Fruit fly (Drosophila melanogaster) whole organism, embryonic: Measurements from ENCODE around the gene CG5938.
A peak's percentile ranks its signal among the peaks of the same experiment; 100 is the strongest.

Experiments used
- CG10462 ChIP-seq: fragments of 200-800 bp; sonication (Bioruptor generic); optimal IDR thresholded peaks from 2 replicates; lab custom pipeline; 2016; ENCODE audit warnings: missing biosample characterization, missing genetic modification characterization
- CG11560 ChIP-seq: fragments of 200-800 bp; sonication (Bioruptor generic); IDR thresholded peaks from 3 replicates; pipeline ENCODE4 v1.3.6; 2022; ENCODE audit warnings: missing biosample characterization, missing genetic modification characterization
- CG12155 ChIP-seq: fragments of 200-800 bp; sonication (Bioruptor generic); optimal IDR thresholded peaks from 3 replicates; lab custom pipeline; 2016; ENCODE audit warnings: missing biosample characterization, missing genetic modification characterization
- CG13287 ChIP-seq: fragments of 200-800 bp; sonication (Bioruptor generic); IDR thresholded peaks from 2 replicates; pipeline ENCODE4 v1.3.6; 2022; ENCODE audit warnings: missing biosample characterization, missing genetic modification characterization; ENCODE audit not compliant: partially characterized antibody
- CG16815 ChIP-seq: fragments of 200-800 bp; sonication (Bioruptor generic); optimal IDR thresholded peaks from 3 replicates; lab custom pipeline; 2017; ENCODE audit warnings: missing biosample characterization, mild to moderate bottlenecking, missing genetic modification characterization
- CG17361 ChIP-seq: fragments of 200-800 bp; sonication (Bioruptor generic); IDR thresholded peaks from 3 replicates; pipeline ENCODE4 v1.3.6; 2022; ENCODE audit warnings: missing biosample characterization, missing genetic modification characterization
- CG17568 ChIP-seq: fragments of 200-800 bp; sonication (Bioruptor generic); optimal IDR thresholded peaks from 2 replicates; lab custom pipeline; 2018; ENCODE audit warnings: missing biosample characterization, mild to moderate bottlenecking, missing genetic modification characterization, moderate library complexity
- CG2202 ChIP-seq: fragments of 200-800 bp; sonication (Bioruptor generic); optimal IDR thresholded peaks from 2 replicates; lab custom pipeline; 2018; ENCODE audit warnings: missing biosample characterization, mild to moderate bottlenecking, missing genetic modification characterization
- CG42726 ChIP-seq: fragments of 200-800 bp; sonication (Bioruptor generic); IDR thresholded peaks from 2 replicates; pipeline ENCODE4 v1.3.6; 2022; ENCODE audit warnings: missing biosample characterization, missing genetic modification characterization; ENCODE audit not compliant: partially characterized antibody
- CG4282 ChIP-seq: fragments of 200-800 bp; sonication (Bioruptor generic); optimal IDR thresholded peaks from 2 replicates; lab custom pipeline; 2016; ENCODE audit warnings: missing biosample characterization, missing genetic modification characterization
- CG5180 ChIP-seq: fragments of 200-800 bp; sonication (Bioruptor generic); optimal IDR thresholded peaks from 3 replicates; lab custom pipeline; 2017; ENCODE audit warnings: missing biosample characterization, missing genetic modification characterization, mild to moderate bottlenecking, moderate library complexity, missing genetic modification reagents
- CG6654 ChIP-seq: fragments of 200-800 bp; sonication (Bioruptor generic); optimal IDR thresholded peaks from 2 replicates; lab custom pipeline; 2017; ENCODE audit warnings: missing biosample characterization, mild to moderate bottlenecking, missing genetic modification characterization
- CG6813 ChIP-seq: fragments of 200-800 bp; sonication (Bioruptor generic); optimal IDR thresholded peaks from 2 replicates; lab custom pipeline; 2017; ENCODE audit warnings: missing biosample characterization, missing genetic modification characterization, mild to moderate bottlenecking, moderate library complexity, missing genetic modification reagents
- CG6854 ChIP-seq: fragments of 200-800 bp; sonication (Bioruptor generic); optimal IDR thresholded peaks from 3 replicates; lab custom pipeline; 2017; ENCODE audit warnings: missing biosample characterization, mild to moderate bottlenecking, missing genetic modification characterization
- CG7963 ChIP-seq: fragments of 200-800 bp; sonication (Bioruptor generic); IDR thresholded peaks from 3 replicates; pipeline ENCODE4 v1.3.6; 2022; ENCODE audit warnings: missing biosample characterization, missing genetic modification characterization; ENCODE audit not compliant: partially characterized antibody
- CG8944 ChIP-seq: fragments of 200-800 bp; sonication (Bioruptor generic); optimal IDR thresholded peaks from 3 replicates; lab custom pipeline; 2016; ENCODE audit warnings: missing biosample characterization, missing genetic modification characterization
- CHES-1-like ChIP-seq: fragments of 200-800 bp; sonication (Bioruptor generic); optimal IDR thresholded peaks from 2 replicates; lab custom pipeline; 2016; ENCODE audit warnings: missing biosample characterization, missing genetic modification characterization
- CrebB ChIP-seq: fragments of 200-800 bp; sonication (Bioruptor generic); optimal IDR thresholded peaks from 3 replicates; lab custom pipeline; 2018; ENCODE audit warnings: missing biosample characterization, mild to moderate bottlenecking, missing genetic modification characterization
- Dip3 ChIP-seq: fragments of 200-800 bp; sonication (Bioruptor generic); optimal IDR thresholded peaks from 3 replicates; lab custom pipeline; 2016; ENCODE audit warnings: missing biosample characterization, missing genetic modification characterization
- Dref ChIP-seq: fragments of 200-800 bp; sonication (Bioruptor generic); IDR thresholded peaks from 2 replicates; pipeline ENCODE4 v1.3.6; 2022; ENCODE audit warnings: missing biosample characterization, missing genetic modification characterization
- Gsc ChIP-seq: fragments of 200-800 bp; sonication (Bioruptor generic); IDR thresholded peaks from 2 replicates; pipeline ENCODE4 v1.3.6; 2022; ENCODE audit warnings: missing biosample characterization, missing genetic modification characterization
- HLH4C ChIP-seq: fragments of 200-800 bp; sonication (Bioruptor generic); IDR thresholded peaks from 3 replicates; pipeline ENCODE4 v1.3.6; 2022; ENCODE audit warnings: missing biosample characterization, missing genetic modification characterization; ENCODE audit not compliant: partially characterized antibody
- Kr ChIP-seq: fragments of 200-800 bp; sonication (Bioruptor generic); optimal IDR thresholded peaks from 2 replicates; lab custom pipeline; 2017; ENCODE audit warnings: missing biosample characterization, mild to moderate bottlenecking, missing genetic modification characterization
- Lhr ChIP-seq: fragments of 200-800 bp; sonication (Bioruptor generic); optimal IDR thresholded peaks from 3 replicates; lab custom pipeline; 2017; ENCODE audit warnings: mild to moderate bottlenecking, missing biosample characterization, missing genetic modification reagents, missing genetic modification characterization
- Med ChIP-seq: fragments of 200-800 bp; sonication (Bioruptor generic); peaks from one replicate; lab custom pipeline; 2016; ENCODE audit warnings: missing biosample characterization, missing genetic modification characterization, mild to moderate bottlenecking, inconsistent platforms, moderate library complexity
- Meics ChIP-seq: fragments of 200-800 bp; sonication (Bioruptor generic); optimal IDR thresholded peaks from 2 replicates; lab custom pipeline; 2017; ENCODE audit warnings: missing biosample characterization, mild to moderate bottlenecking, missing genetic modification characterization
- NC2α ChIP-seq: fragments of 200-800 bp; sonication (Bioruptor generic); optimal IDR thresholded peaks from 2 replicates; lab custom pipeline; 2016; ENCODE audit warnings: missing biosample characterization, missing genetic modification characterization
- NFAT ChIP-seq: fragments of 200-800 bp; sonication (Bioruptor generic); IDR thresholded peaks from 2 replicates; pipeline ENCODE4 v1.3.6; 2022; ENCODE audit warnings: missing biosample characterization, missing genetic modification characterization
- NfI ChIP-seq: fragments of 200-800 bp; sonication (Bioruptor generic); optimal IDR thresholded peaks from 3 replicates; lab custom pipeline; 2018; ENCODE audit warnings: missing biosample characterization, mild to moderate bottlenecking, missing genetic modification characterization, moderate library complexity
- ab ChIP-seq: fragments of 200-800 bp; sonication (Bioruptor generic); optimal IDR thresholded peaks from 2 replicates; lab custom pipeline; 2016; ENCODE audit warnings: missing biosample characterization, missing genetic modification characterization
- chn ChIP-seq: fragments of 200-800 bp; sonication (Bioruptor generic); optimal IDR thresholded peaks from 2 replicates; lab custom pipeline; 2016; ENCODE audit warnings: missing biosample characterization, missing genetic modification characterization
- crol ChIP-seq: fragments of 200-800 bp; sonication (Bioruptor generic); IDR thresholded peaks from 2 replicates; pipeline ENCODE4 v1.3.6; 2022; ENCODE audit warnings: missing biosample characterization, missing genetic modification characterization
- cwo ChIP-seq: fragments of 200-800 bp; sonication (Bioruptor generic); optimal IDR thresholded peaks from 3 replicates; lab custom pipeline; 2017; ENCODE audit warnings: missing biosample characterization, missing genetic modification characterization, mild to moderate bottlenecking, moderate library complexity, missing genetic modification reagents
- dan ChIP-seq: fragments of 200-800 bp; sonication (Bioruptor generic); IDR thresholded peaks from 2 replicates; pipeline ENCODE4 v1.3.6; 2022; ENCODE audit warnings: missing biosample characterization, missing genetic modification characterization
- emc ChIP-seq: fragments of 200-800 bp; sonication (Bioruptor generic); optimal IDR thresholded peaks from 2 replicates; lab custom pipeline; 2016; ENCODE audit warnings: missing biosample characterization, missing genetic modification characterization
- fd64A ChIP-seq: fragments of 200-800 bp; sonication (Bioruptor generic); optimal IDR thresholded peaks from 3 replicates; lab custom pipeline; 2018; ENCODE audit warnings: missing biosample characterization, mild to moderate bottlenecking, missing genetic modification characterization
- hbn ChIP-seq: fragments of 200-800 bp; sonication (Bioruptor generic); IDR thresholded peaks from 2 replicates; pipeline ENCODE4 v1.3.6; 2022; ENCODE audit warnings: missing biosample characterization, missing genetic modification characterization; ENCODE audit not compliant: partially characterized antibody
- maf-S ChIP-seq: fragments of 200-800 bp; sonication (Bioruptor generic); optimal IDR thresholded peaks from 2 replicates; lab custom pipeline; 2016; ENCODE audit warnings: missing biosample characterization, missing genetic modification characterization
- nom ChIP-seq: fragments of 200-800 bp; sonication (Bioruptor generic); optimal IDR thresholded peaks from 2 replicates; lab custom pipeline; 2017; ENCODE audit warnings: missing biosample characterization, missing genetic modification characterization, mild to moderate bottlenecking, moderate library complexity, missing genetic modification reagents
- sim ChIP-seq: fragments of 200-800 bp; sonication (Bioruptor generic); IDR thresholded peaks from 2 replicates; pipeline ENCODE4 v1.3.6; 2022; ENCODE audit warnings: missing biosample characterization, missing genetic modification characterization
- sob ChIP-seq: fragments of 200-800 bp; sonication (Bioruptor generic); IDR thresholded peaks from 2 replicates; pipeline ENCODE4 v1.3.6; 2022; ENCODE audit warnings: missing biosample characterization, missing genetic modification characterization
- sqz ChIP-seq: fragments of 200-800 bp; sonication (Bioruptor generic); optimal IDR thresholded peaks from 3 replicates; lab custom pipeline; 2018; ENCODE audit warnings: missing biosample characterization, mild to moderate bottlenecking, missing genetic modification characterization
- twi ChIP-seq: fragments of 200-800 bp; optimal IDR thresholded peaks from 2 replicates; lab custom pipeline; 2019; ENCODE audit warnings: missing biosample characterization, mild to moderate bottlenecking, missing genetic modification characterization, moderate library complexity
- wdn ChIP-seq: fragments of 200-800 bp; sonication (Bioruptor generic); IDR thresholded peaks from 2 replicates; pipeline ENCODE4 v1.3.6; 2022; ENCODE audit warnings: missing biosample characterization, missing genetic modification characterization
- wek ChIP-seq: fragments of 200-800 bp; sonication (Bioruptor generic); optimal IDR thresholded peaks from 3 replicates; lab custom pipeline; 2018; ENCODE audit warnings: missing biosample characterization, mild to moderate bottlenecking, missing genetic modification characterization, moderate library complexity
- z ChIP-seq: fragments of 200-800 bp; sonication (Bioruptor generic); IDR thresholded peaks from 3 replicates; pipeline ENCODE4 v1.3.6; 2022; ENCODE audit warnings: missing biosample characterization, missing genetic modification characterization
- zen ChIP-seq: fragments of 200-800 bp; sonication (Bioruptor generic); optimal IDR thresholded peaks from 3 replicates; lab custom pipeline; 2018; ENCODE audit warnings: missing biosample characterization, mild to moderate bottlenecking, missing genetic modification characterization, moderate library complexity
- zfh1 ChIP-seq: fragments of 200-800 bp; sonication (Bioruptor generic); IDR thresholded peaks from 3 replicates; pipeline ENCODE4 v1.3.6; 2022; ENCODE audit warnings: missing biosample characterization, missing genetic modification characterization

CG5938 gene

DNA sequence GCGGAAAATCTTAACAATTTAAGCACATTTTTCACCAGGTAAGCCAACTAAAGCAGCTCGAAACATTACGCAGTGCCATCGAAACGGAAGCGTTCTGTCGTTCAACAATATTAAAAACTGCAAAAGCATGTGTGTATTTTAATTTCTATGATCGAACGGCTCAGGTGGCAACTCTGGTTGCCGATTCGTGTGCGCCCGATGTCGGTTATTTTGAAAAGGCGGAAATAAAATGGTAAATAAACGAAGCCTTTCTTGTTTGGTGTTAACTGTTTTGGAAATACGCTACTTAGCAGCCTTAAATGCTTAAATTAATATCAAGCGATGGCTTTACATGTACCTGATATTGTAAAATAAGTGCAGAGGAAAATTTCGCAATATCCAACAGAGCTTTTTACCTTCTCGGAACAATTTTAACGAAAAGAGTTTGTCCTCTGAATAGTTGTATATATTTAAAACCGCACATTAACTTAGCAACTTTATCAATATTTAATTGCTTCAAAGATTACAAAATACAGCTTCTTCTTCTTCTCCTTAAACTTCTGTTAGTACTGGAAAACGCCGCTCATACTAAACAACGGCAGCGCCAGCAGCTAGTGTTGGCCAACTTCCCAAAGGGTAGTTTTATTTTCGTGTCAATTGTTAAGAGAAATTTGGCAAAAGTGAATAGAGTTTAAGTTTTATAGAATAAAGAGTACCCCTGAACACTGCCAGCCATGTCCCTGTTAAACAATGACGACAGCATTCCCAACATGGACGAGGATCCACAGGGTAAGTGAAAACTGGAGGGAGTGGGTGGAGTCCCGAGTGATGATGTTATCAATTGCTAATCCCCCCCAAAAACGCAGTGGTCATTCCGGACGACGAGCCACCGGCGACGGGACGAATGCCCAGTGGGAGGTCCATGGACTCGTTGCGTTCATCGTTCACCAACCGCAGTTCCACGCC, 1.2 kb upstream of the CG5938 start, which contains the start of gene CG5934 (continued):
- TF ChIP-seq CG42726 (GFP tag; lab: Robert Waterston, UW) (no peak), CG12155 (peak; percentile 34), CG6854 (GFP tag; lab: Kevin White, UChicago) (no peak), CG17568 (no peak), Med (GFP tag; lab: Kevin White, UChicago) (peak; percentile 88), CG11560 (no peak), z (GFP tag; lab: Robert Waterston, UW) (no peak), CG8944 (no peak), ab (no peak), crol (no peak), chn (GFP tag; lab: Kevin White, UChicago) (no peak), CG4282 (GFP tag; lab: Kevin White, UChicago) (peak; percentile 25), cwo (GFP tag; lab: Kevin White, UChicago) (no peak), wek (GFP tag; lab: Kevin White, UChicago) (no peak), CG6654 (GFP tag; lab: Kevin White, UChicago) (no peak), sob (GFP tag; lab: Robert Waterston, UW) (peak; percentile 42), CG7963 (GFP tag; lab: Robert Waterston, UW) (no peak), CHES-1-like (GFP tag; lab: Kevin White, UChicago) (peak; percentile 40), CG10462 (GFP tag; lab: Kevin White, UChicago) (no peak), CrebB (tag; lab: Kevin White, UChicago) (no peak), nom (GFP tag; lab: Kevin White, UChicago) (peak; percentile 51), CG2202 (no peak), emc (GFP tag; lab: Kevin White, UChicago) (no peak), sqz (GFP tag; lab: Kevin White, UChicago) (peak; percentile 14), sim (GFP tag; lab: Robert Waterston, UW) (no peak), CG5180 (no peak), NFAT (GFP tag; lab: Robert Waterston, UW) (peak; percentile 59; the same call in 1 of the 2 replicates), Kr (GFP tag; lab: Kevin White, UChicago) (no peak), Dip3 (GFP tag; lab: Kevin White, UChicago) (peak; percentile 50), Lhr (GFP tag; lab: Kevin White, UChicago) (peak; percentile 37), CG16815 (GFP tag; lab: Kevin White, UChicago) (no peak), NC2α (GFP tag; lab: Kevin White, UChicago) (peak; percentile 8), Dref (GFP tag; lab: Robert Waterston, UW) (peak; percentile 44), CG13287 (peak; percentile 24), twi (tag; lab: Kevin White, UChicago) (no peak), Gsc (GFP tag; lab: Robert Waterston, UW) (no peak), dan (GFP tag; lab: Robert Waterston, UW) (no peak), Meics (peak; percentile 17), HLH4C (GFP tag; lab: Robert Waterston, UW) (0 out of 3 replicates have a peak, but pooled peaks have one; percentile 41), wdn (GFP tag; lab: Robert Waterston, UW) (no peak), CG6813 (GFP tag; lab: Kevin White, UChicago) (no peak), fd64A (GFP tag; lab: Kevin White, UChicago) (no peak), NfI (GFP tag; lab: Kevin White, UChicago) (peak; percentile 47), hbn (no peak), zen (tag; lab: Kevin White, UChicago) (peak; percentile 24), zfh1 (GFP tag; lab: Robert Waterston, UW) (peak; percentile 18; the same call in 1 of the 3 replicates), maf-S (GFP tag; lab: Kevin White, UChicago) (peak; percentile 35), CG17361 (GFP tag; lab: Robert Waterston, UW) (no peak)
